Worm (Caenorhabditis elegans) whole organism, early embryonic: ENCODE results near the gene C49C3.10.

Experiments
- ama-1 ChIP-seq: fragments of 150-350 bp; optimal IDR thresholded peaks from 2 replicates; lab custom pipeline; 2014
- ceh-36 ChIP-seq: sonication (generic microtip); optimal IDR thresholded peaks from 2 replicates; lab custom pipeline; 2016; ENCODE audit warnings: missing genetic modification characterization, inconsistent platforms, missing compliant biosample characterization
- hmg-4 ChIP-seq: fragments of 200-800 bp; sonication (Bioruptor generic); optimal IDR thresholded peaks from 2 replicates; lab custom pipeline; 2018; ENCODE audit warnings: mild to moderate bottlenecking, missing genetic modification characterization, missing compliant biosample characterization
- hnd-1 ChIP-seq: sonication (generic microtip); optimal IDR thresholded peaks from 2 replicates; lab custom pipeline; 2016; ENCODE audit warnings: missing genetic modification characterization, missing compliant biosample characterization
- scrt-1 ChIP-seq: fragments of 200-800 bp; sonication (Bioruptor generic); IDR thresholded peaks from 2 replicates; pipeline ENCODE4 v1.3.6; 2022; ENCODE audit warnings: missing genetic modification characterization, missing compliant biosample characterization
- sea-1 ChIP-seq: fragments of 200-800 bp; sonication (Bioruptor generic); conservative IDR thresholded peaks from 2 replicates; pipeline ENCODE4 v1.3.6; 2022; ENCODE audit warnings: missing genetic modification characterization, missing compliant biosample characterization
- tra-4 ChIP-seq: sonication (generic microtip); optimal IDR thresholded peaks from 2 replicates; lab custom pipeline; 2017; ENCODE audit warnings: missing genetic modification characterization, missing compliant biosample characterization

DNA sequence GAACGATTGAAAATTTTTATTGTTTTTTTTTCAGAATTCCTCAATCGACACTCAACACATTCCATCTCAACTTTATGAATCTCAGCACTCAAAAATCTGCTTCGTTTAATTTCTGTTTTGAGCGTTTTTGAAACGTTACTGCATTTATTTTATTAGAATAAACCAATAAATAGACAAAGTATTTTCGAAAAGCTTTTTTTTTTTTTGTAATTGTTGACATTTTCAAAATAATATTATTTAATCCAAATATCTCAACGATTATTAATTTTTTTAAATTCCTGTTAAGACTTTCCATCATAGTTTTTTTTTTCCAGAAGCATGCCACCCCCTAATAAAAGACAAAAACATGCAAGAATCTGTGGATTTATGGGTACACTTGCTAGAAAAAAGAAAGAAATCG lies 6.5 kb downstream of the C49C3.10 start, which contains the start of gene C49C3.7:
- TF ChIP-seq sea-1 (GFP tag; lab: Robert Waterston, UW) = no peak
- TF ChIP-seq hmg-4 (GFP tag; lab: Kevin White, UChicago) = no peak
- TF ChIP-seq scrt-1 (GFP tag; lab: Robert Waterston, UW) = no peak
- TF ChIP-seq ceh-36 (tag; lab: Kevin White, UChicago) = no peak
- no peak for TF ChIP-seq tra-4 (tag; lab: Kevin White, UChicago)
- no peak for TF ChIP-seq ama-1 (lab: Kevin White, UChicago)
- no peak for TF ChIP-seq hnd-1 (tag; lab: Kevin White, UChicago)
